Fruit fly (Drosophila melanogaster): Measurements from ENCODE around the gene Rtel1.

dm6 chrX:5737676-5738220 lies 9.8 kb upstream of the Rtel1 start, which contains the start of gene Snx27:
- no peak for TF ChIP-seq CG8478 (optimal IDR thresholded peaks at IDR 0.05)
- TF ChIP-seq CTCF (optimal IDR thresholded peaks at IDR 0.05): peak; percentile 29 to 45
